Fruit fly (Drosophila melanogaster): ENCODE data around the gene CG17380.
A peak's percentile ranks its signal among the peaks of the same experiment; 100 is the strongest.

The CG17380 gene

DNA sequence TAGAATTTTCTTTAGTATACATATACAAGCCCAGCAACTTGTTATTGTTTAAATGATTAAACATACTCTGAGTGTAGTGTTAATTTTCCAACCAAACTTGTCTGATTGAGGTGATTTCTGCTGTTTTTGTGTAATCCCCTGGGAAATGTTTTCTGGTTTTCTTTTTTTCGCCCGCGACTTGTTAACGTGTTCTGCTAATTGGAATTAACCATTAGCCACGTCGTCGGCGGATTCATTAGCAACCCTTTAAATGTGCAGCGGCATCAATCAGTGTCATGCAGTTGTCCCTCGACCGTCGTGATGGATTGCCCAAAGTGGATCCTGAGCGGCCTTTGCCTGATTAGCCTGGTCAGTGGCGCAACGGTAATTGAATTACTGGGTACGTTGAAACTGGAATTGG lies 1.7 kb upstream of the CG17380 start, which contains the start of gene Ir94e:
Gene Ir94e (plus strand): TSS at position 301 of the 400 bp plus-strand sequence.
- TF ChIP-seq CG9817 (tag; optimal IDR thresholded peaks at IDR 0.05) (no peak), mld (GFP tag; IDR thresholded peaks at IDR 0.05; ENCODE audit: partially characterized antibody) (no peak), C15 (GFP tag; IDR thresholded peaks at IDR 0.05) (no peak), CG7271 (tag; optimal IDR thresholded peaks at IDR 0.05) (no peak), E2f1 (GFP tag; IDR thresholded peaks at IDR 0.05) (no peak), CG10979 (tag; optimal IDR thresholded peaks at IDR 0.05) (no peak), Opbp (GFP tag; IDR thresholded peaks at IDR 0.05; ENCODE audit: partially characterized antibody) (no peak)

DNA sequence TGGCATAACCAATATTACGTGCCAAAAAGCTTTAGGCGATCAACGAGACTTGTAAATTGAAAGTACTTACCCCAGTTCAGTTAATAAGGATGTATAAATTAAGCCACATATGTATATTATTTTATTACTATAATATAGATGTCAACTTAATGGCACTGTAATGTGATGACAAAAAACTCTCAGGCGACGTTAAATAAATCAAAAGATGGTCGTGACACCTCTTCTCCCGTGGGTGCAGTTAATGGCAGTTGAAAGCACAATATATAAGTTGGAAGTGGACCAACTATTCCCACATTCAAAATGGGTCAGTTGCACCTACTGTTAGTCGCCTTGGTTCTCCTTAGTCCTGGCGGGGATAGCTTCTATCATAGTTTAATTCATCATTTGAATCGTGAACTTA lies 1.0 kb downstream of the CG17380 start, which contains the start of gene Ir94d:
Gene Ir94d (plus strand): TSS at position 301 of the 400 bp plus-strand sequence.
- no peak for TF ChIP-seq CG31388 (GFP tag; optimal IDR thresholded peaks at IDR 0.05)
- no peak for TF ChIP-seq NFAT (GFP tag; IDR thresholded peaks at IDR 0.05)
- TF ChIP-seq z (GFP tag; IDR thresholded peaks at IDR 0.05): no peak
- TF ChIP-seq CG6854 (GFP tag; optimal IDR thresholded peaks at IDR 0.05): no peak
- TF ChIP-seq CG13287 (GFP tag; IDR thresholded peaks at IDR 0.05; ENCODE audit: partially characterized antibody): no peak

DNA sequence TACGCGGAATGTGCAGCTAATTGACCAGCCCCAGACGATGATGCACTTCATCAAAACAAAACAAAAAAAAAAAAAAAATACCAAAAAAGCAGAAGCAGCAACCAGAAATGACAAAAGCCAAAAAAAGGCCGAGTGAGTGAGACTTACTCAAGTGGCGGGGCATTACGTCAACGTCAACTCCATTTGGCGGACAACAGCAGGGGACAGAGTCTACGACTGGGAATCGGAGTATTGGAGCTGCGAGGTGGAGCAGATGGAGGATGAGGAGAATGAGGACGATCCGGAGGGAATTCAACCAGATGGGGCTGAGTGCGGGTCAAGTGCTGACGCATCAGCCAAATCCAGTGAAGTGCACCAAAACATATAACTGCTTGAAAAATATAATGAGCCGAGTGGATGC lies 2.0 kb downstream of the CG17380 start:
- TF ChIP-seq Bgb (GFP tag; IDR thresholded peaks at IDR 0.05; ENCODE audit: partially characterized antibody) (no peak), CG1602 (GFP tag; optimal IDR thresholded peaks at IDR 0.05) (no peak), Dfd (GFP tag; optimal IDR thresholded peaks at IDR 0.05) (no peak), z (GFP tag; IDR thresholded peaks at IDR 0.05) (0 out of 3 replicates have a peak, but pooled peaks have one; percentile 40), Ravus (GFP tag; IDR thresholded peaks at IDR 0.05) (no peak)

DNA sequence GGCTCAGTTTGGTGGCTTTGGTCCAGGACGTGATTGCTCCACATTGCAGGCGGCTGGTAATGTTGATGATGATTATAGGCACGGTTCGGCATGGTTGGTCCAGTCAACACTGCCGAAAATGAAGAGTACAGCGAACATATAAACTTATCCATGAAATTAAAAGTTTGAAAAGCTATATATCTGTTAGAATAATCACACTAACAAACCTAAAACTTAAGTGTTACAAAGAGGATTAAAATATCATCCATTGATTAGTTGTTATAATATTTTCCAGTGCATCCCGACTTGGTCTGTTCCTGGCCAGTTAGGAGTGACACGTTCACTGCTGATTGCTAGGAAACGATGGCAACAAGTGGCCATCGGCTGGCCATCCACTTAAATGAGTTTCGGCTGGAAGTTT lies 3.8 kb downstream of the CG17380 start:
- TF ChIP-seq Ets65A (GFP tag) (peak; percentile 34), CG1603 (tag; optimal IDR thresholded peaks at IDR 0.05) (no peak)

DNA sequence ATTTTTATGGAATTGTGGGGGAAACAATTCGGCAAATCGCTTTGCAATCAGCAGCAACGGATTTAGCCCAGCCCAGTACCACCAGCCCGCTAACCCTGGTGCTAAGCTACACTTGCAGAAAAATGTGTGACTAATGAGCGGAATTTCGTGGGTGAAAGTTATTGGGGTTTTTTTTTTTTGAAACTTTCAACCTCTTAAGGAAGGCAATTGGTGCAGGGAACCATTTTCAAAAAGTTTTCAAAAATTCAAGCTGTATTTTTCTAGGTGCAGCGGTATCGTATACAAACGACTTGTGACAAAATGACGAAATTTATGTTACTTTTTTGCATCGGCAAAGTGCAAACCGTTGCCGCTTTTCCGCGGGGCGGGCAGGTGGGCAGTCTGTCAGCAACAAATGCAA lies 4.5 kb downstream of the CG17380 start:
- TF ChIP-seq pan (optimal IDR thresholded peaks at IDR 0.05) (no peak), pan (GFP tag; optimal IDR thresholded peaks at IDR 0.05 in 1 of 2, IDR thresholded peaks at IDR 0.05 in 1 of 2) (peak in 1 of 2 experiments; percentile 9), Drgx (GFP tag; IDR thresholded peaks at IDR 0.05) (peak; percentile 63), CG34422 (GFP tag; IDR thresholded peaks at IDR 0.05) (no peak), CG43689 (GFP tag; IDR thresholded peaks at IDR 0.05) (no peak)

DNA sequence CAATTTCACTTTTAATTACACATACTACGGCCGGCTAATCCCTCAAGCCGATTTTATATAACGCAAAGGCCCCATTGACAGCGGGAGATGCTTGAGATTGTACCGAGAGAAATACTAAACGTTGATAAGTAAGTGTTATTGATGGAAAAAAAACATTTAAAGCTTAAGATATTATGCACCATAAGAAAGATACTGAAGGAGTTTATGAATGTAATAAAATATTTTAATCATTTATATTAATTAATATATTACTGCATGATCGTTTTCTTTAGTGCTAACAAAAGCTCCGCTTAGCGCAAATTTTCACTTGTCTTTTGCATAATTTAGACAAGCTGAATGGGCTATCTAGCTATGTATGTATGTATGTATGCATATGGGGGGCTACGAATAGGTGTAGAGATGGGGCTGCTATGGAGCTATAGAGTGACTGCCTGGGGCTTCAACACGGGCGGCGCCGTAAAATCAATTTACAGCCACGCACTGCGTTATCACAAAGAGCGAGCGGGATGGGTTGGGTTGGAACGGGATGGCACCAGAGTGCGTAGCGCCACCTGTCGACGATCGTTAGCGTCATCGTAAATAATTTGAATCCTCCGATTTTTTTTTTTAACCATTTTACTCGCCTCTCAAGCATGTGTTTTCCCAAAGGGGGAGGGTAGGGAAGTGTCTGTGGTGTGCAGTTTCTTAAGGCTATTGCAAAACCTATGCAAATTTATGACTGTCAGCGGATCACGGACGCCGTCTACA lies 6.8 kb downstream of the CG17380 start:
- no peak for TF ChIP-seq sd (tag; optimal IDR thresholded peaks at IDR 0.05)
- TF ChIP-seq row (GFP tag; IDR thresholded peaks at IDR 0.05): peak; percentile 70; the same call in 2 of the 3 replicates
- TF ChIP-seq nmo (GFP tag; optimal IDR thresholded peaks at IDR 0.05): peak; percentile 19
- no peak for TF ChIP-seq schlank (tag; optimal IDR thresholded peaks at IDR 0.05)
- TF ChIP-seq CG11504 (tag; optimal IDR thresholded peaks at IDR 0.05): peak; percentile 61
- TF ChIP-seq wor (GFP tag; IDR thresholded peaks at IDR 0.05): peak; percentile 51
- no peak for TF ChIP-seq CG11398 (GFP tag; optimal IDR thresholded peaks at IDR 0.05)
- TF ChIP-seq CTCF (GFP tag; optimal IDR thresholded peaks at IDR 0.05): peak; percentile 83
- TF ChIP-seq az2 (GFP tag; optimal IDR thresholded peaks at IDR 0.05): peak; percentile 45
- peak; percentile 47; the same call in 1 of the 2 replicates for TF ChIP-seq sens-2 (GFP tag; IDR thresholded peaks at IDR 0.05)
- peak; percentile 34 for TF ChIP-seq CG17385 (GFP tag; optimal IDR thresholded peaks at IDR 0.05)
- TF ChIP-seq gem (tag; optimal IDR thresholded peaks at IDR 0.05): peak; percentile 63
- TF ChIP-seq Xbp1 (GFP tag; optimal IDR thresholded peaks at IDR 0.05): peak; percentile 37
- TF ChIP-seq CG10209 (GFP tag; optimal IDR thresholded peaks at IDR 0.05): peak; percentile 23
- TF ChIP-seq Sry-β (GFP tag; optimal IDR thresholded peaks at IDR 0.05): no peak
- peak; percentile 84 for TF ChIP-seq Sox102F (GFP tag; optimal IDR thresholded peaks at IDR 0.05)
- TF ChIP-seq CG10366 (GFP tag; IDR thresholded peaks at IDR 0.05): peak; percentile 73
- peak; percentile 69 for TF ChIP-seq esg (GFP tag; conservative IDR thresholded peaks at IDR 0.05)
- peak; percentile 41; the same call in 1 of the 2 replicates for TF ChIP-seq slbo (GFP tag; IDR thresholded peaks at IDR 0.05)

Data from whole organism, embryonic.